Worm (Caenorhabditis elegans): ENCODE results near the gene selt-1.1.

The selt-1.1 gene

DNA sequence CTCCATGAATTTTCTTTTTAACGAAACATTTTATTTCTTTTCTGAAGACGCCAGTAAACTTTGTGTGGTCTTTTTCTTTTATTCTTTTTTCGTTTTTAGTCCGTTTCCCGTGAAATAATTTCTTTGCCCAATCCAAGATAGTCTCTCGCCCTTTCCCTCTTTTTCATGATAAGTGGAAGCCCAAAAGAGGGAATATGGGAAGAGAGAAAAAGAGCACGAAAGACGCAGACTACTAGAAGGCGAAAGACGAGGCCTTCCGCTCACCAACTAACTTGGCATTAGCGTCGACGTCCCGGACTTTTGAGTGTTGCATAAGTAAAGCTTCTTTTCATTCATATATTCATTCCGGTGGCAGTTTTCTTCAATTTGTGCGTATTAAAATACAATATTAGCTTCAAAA, 6.6 kb upstream of the selt-1.1 start:
- TF ChIP-seq ztf-23 (GFP tag; IDR thresholded peaks at IDR 0.05) (no peak), T22C8.4 (GFP tag; IDR thresholded peaks at IDR 0.05) (no peak), flt-1 (GFP tag; IDR thresholded peaks at IDR 0.05) (no peak), cog-1 (tag; optimal IDR thresholded peaks at IDR 0.05) (no peak), ztf-29 (GFP tag; IDR thresholded peaks at IDR 0.05) (no peak), klf-2 (GFP tag; conservative IDR thresholded peaks at IDR 0.05) (no peak), ref-1 (GFP tag; conservative IDR thresholded peaks at IDR 0.05) (no peak), tab-1 (GFP tag; IDR thresholded peaks at IDR 0.05) (no peak), med-1 (GFP tag; optimal IDR thresholded peaks at IDR 0.05; ENCODE audit: insufficient read depth) (no peak)

ce11 chrX:11551808-11552207, 5.5 kb upstream of the selt-1.1 start:
- no peak for TF ChIP-seq klf-2 (GFP tag; conservative IDR thresholded peaks at IDR 0.05)
- TF ChIP-seq T22C8.4 (GFP tag; IDR thresholded peaks at IDR 0.05), result no peak
- no peak for TF ChIP-seq ztf-29 (GFP tag; IDR thresholded peaks at IDR 0.05)
- no peak for TF ChIP-seq tab-1 (GFP tag; IDR thresholded peaks at IDR 0.05)
- TF ChIP-seq ztf-23 (GFP tag; IDR thresholded peaks at IDR 0.05), result no peak
- no peak for TF ChIP-seq cog-1 (tag; optimal IDR thresholded peaks at IDR 0.05)
- TF ChIP-seq med-1 (GFP tag; optimal IDR thresholded peaks at IDR 0.05; ENCODE audit: insufficient read depth), result no peak
- TF ChIP-seq ref-1 (GFP tag; conservative IDR thresholded peaks at IDR 0.05), result no peak
- TF ChIP-seq flt-1 (GFP tag; IDR thresholded peaks at IDR 0.05), result no peak

ce11 chrX:11548308-11548707, 2.0 kb upstream of the selt-1.1 start, which contains the start of gene mig-2:
Gene mig-2 (plus strand): TSS chrX:11548608.
- TF ChIP-seq med-1 (GFP tag; optimal IDR thresholded peaks at IDR 0.05; ENCODE audit: insufficient read depth), result no peak
- TF ChIP-seq ztf-29 (GFP tag; IDR thresholded peaks at IDR 0.05), result no peak
- TF ChIP-seq T22C8.4 (GFP tag; IDR thresholded peaks at IDR 0.05), result no peak
- no peak for TF ChIP-seq cog-1 (tag; optimal IDR thresholded peaks at IDR 0.05)
- no peak for TF ChIP-seq klf-2 (GFP tag; conservative IDR thresholded peaks at IDR 0.05)
- no peak for TF ChIP-seq ztf-23 (GFP tag; IDR thresholded peaks at IDR 0.05)
- no peak for TF ChIP-seq tab-1 (GFP tag; IDR thresholded peaks at IDR 0.05)
- no peak for TF ChIP-seq flt-1 (GFP tag; IDR thresholded peaks at IDR 0.05)
- no peak for TF ChIP-seq ref-1 (GFP tag; conservative IDR thresholded peaks at IDR 0.05)

DNA sequence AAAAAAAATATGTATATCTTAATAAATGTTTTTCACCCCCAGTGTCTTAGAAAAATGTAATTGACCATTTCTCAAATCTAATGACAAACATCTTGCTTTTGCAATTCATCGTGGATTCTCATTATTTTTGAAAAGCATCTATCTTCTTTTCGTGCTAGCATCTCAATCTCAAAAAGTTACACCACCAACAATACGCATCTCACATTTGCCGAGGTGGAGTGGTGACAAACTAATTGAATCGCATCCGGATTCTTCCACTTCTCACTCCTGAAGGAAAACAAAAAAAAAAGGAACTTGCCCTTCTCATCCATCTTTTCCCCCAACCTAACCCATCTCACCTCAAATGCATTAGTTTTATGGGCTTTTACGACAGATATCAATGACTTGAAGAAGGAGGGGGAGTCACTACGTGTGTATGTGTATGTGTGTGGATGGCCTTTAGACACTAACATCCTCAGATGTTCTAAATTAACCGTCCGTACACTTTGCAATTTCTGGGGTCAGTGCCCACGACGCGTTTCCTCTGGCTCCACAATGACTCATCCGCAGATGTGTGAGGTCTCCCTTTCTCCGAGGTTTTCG, 1.2 kb upstream of the selt-1.1 start:
- no peak for TF ChIP-seq flt-1 (GFP tag; IDR thresholded peaks at IDR 0.05)
- no peak for TF ChIP-seq med-1 (GFP tag; optimal IDR thresholded peaks at IDR 0.05; ENCODE audit: insufficient read depth)
- TF ChIP-seq ztf-23 (GFP tag; IDR thresholded peaks at IDR 0.05), result no peak

DNA sequence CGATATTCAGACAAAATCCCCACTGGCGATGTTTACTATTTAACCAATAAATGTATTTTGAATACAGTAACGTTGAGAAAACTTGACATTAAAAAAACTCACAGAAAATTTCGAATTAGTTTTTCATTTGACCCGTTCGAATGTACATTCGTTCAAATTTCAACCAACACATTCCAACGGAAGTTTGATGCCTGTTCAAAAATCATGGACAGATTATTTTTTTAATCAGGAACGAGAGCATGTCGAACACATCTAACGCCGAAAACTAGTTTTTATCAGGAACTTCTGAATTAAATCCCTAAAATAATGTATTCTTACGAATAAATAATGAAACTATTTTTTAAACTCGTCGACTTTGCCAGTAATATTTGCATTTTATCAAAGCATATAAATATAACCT, 4.6 kb downstream of the selt-1.1 start:
- TF ChIP-seq klf-2 (GFP tag; conservative IDR thresholded peaks at IDR 0.05), result no peak
- TF ChIP-seq ztf-29 (GFP tag; IDR thresholded peaks at IDR 0.05), result no peak
- no peak for TF ChIP-seq ref-1 (GFP tag; conservative IDR thresholded peaks at IDR 0.05)
- no peak for TF ChIP-seq cog-1 (tag; optimal IDR thresholded peaks at IDR 0.05)
- no peak for TF ChIP-seq med-1 (GFP tag; optimal IDR thresholded peaks at IDR 0.05; ENCODE audit: insufficient read depth)
- no peak for TF ChIP-seq tab-1 (GFP tag; IDR thresholded peaks at IDR 0.05)
- no peak for TF ChIP-seq ztf-23 (GFP tag; IDR thresholded peaks at IDR 0.05)

ce11 chrX:11537240-11537764, 9.0 kb downstream of the selt-1.1 start, which contains the start of gene gcp-2.2:
Gene gcp-2.2 (plus strand): TSS chrX:11537714.
- TF ChIP-seq flt-1 (GFP tag; IDR thresholded peaks at IDR 0.05) (no peak), ref-1 (GFP tag; conservative IDR thresholded peaks at IDR 0.05) (no peak), tab-1 (GFP tag; IDR thresholded peaks at IDR 0.05) (no peak), cog-1 (tag; optimal IDR thresholded peaks at IDR 0.05) (no peak)

- no peak for TF ChIP-seq tab-1 (GFP tag; IDR thresholded peaks at IDR 0.05)
- no peak for TF ChIP-seq med-1 (GFP tag; optimal IDR thresholded peaks at IDR 0.05; ENCODE audit: insufficient read depth)
- no peak for TF ChIP-seq klf-2 (GFP tag; conservative IDR thresholded peaks at IDR 0.05)
- TF ChIP-seq ztf-29 (GFP tag; IDR thresholded peaks at IDR 0.05), result no peak
- no peak for TF ChIP-seq cog-1 (tag; optimal IDR thresholded peaks at IDR 0.05)
- TF ChIP-seq flt-1 (GFP tag; IDR thresholded peaks at IDR 0.05), result no peak
- no peak for TF ChIP-seq ztf-23 (GFP tag; IDR thresholded peaks at IDR 0.05)
- no peak for TF ChIP-seq T22C8.4 (GFP tag; IDR thresholded peaks at IDR 0.05)
- TF ChIP-seq ref-1 (GFP tag; conservative IDR thresholded peaks at IDR 0.05), result no peak
These were observed 9.9 kb downstream of the selt-1.1 start, which contains the start of gene C35C5.9 for ce11 chrX:11536408-11536807. Gene C35C5.9 (plus strand): TSS chrX:11536568.

DNA sequence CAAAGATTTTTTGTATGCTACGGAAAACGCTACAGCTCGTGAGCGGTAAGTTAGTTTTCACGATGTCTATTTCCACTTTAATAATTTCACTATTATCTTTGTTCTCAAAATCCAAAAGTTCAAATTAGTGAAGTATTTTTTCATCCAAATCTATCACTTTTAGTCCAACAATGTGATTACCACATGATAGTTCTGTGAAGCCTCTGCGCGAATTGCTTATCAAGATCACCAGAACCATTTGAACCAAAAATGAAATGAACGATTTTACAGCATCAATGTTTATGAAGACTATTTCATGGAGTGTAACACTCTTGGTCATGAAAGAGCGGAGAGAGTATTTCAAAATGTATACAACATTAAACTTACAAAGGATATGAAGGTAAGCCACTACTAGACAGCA, 11.9 kb downstream of the selt-1.1 start:
- no peak for TF ChIP-seq klf-2 (GFP tag; conservative IDR thresholded peaks at IDR 0.05)
- no peak for TF ChIP-seq ztf-23 (GFP tag; IDR thresholded peaks at IDR 0.05)
- TF ChIP-seq ref-1 (GFP tag; conservative IDR thresholded peaks at IDR 0.05), result no peak

DNA sequence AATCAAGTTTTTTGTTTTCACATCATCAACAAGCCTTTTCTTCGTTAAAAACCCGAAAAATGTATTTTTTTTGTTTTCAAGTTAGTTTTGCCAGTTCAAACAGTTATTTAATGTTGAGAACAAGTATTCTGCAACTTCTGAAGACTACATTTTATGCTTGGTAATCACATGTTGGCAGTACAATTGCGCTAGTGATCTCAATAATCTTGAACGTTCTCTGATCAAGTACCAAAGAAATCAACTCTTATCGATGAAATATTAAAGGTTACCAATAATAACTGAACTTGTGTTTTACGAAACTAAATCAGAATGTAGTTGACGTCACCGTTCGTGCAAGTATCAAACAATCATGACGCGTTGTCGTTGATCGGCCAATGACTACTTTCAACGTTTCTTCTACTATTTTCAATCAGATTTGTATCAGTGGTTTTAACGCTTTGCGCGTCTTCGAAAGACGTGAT, 12.7 kb downstream of the selt-1.1 start, which contains the start of gene C35C5.8:
Gene C35C5.8 (plus strand): TSS at position 51 of the 461 bp plus-strand sequence.
- no peak for TF ChIP-seq cog-1 (tag; optimal IDR thresholded peaks at IDR 0.05)
- TF ChIP-seq T22C8.4 (GFP tag; IDR thresholded peaks at IDR 0.05), result no peak
- TF ChIP-seq tab-1 (GFP tag; IDR thresholded peaks at IDR 0.05), result no peak
- no peak for TF ChIP-seq med-1 (GFP tag; optimal IDR thresholded peaks at IDR 0.05; ENCODE audit: insufficient read depth)
- TF ChIP-seq ztf-23 (GFP tag; IDR thresholded peaks at IDR 0.05), result no peak
- no peak for TF ChIP-seq ref-1 (GFP tag; conservative IDR thresholded peaks at IDR 0.05)
- no peak for TF ChIP-seq ztf-29 (GFP tag; IDR thresholded peaks at IDR 0.05)
- no peak for TF ChIP-seq flt-1 (GFP tag; IDR thresholded peaks at IDR 0.05)
- TF ChIP-seq klf-2 (GFP tag; conservative IDR thresholded peaks at IDR 0.05), result no peak

DNA sequence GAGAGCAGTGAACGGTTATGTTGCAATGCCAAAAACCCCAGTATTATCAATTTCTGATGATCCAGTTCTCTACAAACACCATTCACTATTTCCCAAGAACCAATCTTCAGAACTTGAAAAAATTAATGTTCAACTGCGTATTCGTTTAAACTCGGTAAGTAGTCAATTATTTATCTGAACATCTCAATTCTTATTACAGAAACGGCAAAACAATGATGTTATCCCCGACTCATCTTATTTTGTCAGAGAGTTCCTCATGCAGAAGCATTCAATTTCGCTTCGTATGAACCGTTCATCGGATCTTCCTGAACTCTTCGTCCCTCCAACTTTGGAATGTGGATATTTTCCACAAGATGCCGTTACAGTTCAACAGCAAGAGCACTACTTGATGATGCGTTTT, 22.6 kb downstream of the selt-1.1 start:
- no peak for TF ChIP-seq klf-2 (GFP tag; conservative IDR thresholded peaks at IDR 0.05)
- no peak for TF ChIP-seq ztf-29 (GFP tag; IDR thresholded peaks at IDR 0.05)
- no peak for TF ChIP-seq flt-1 (GFP tag; IDR thresholded peaks at IDR 0.05)
- no peak for TF ChIP-seq T22C8.4 (GFP tag; IDR thresholded peaks at IDR 0.05)
- no peak for TF ChIP-seq ref-1 (GFP tag; conservative IDR thresholded peaks at IDR 0.05)
- TF ChIP-seq cog-1 (tag; optimal IDR thresholded peaks at IDR 0.05), result no peak

All from whole organism, midembryonic.